Fruit fly (Drosophila melanogaster) whole organism, embryonic: ENCODE measurements around the gene CG43230.
A peak's percentile ranks its signal among the peaks of the same experiment; 100 is the strongest.

ENCODE experiments used
- Adf1 ChIP-seq: fragments of 200-800 bp; sonication (Bioruptor generic); IDR thresholded peaks from 2 replicates; pipeline ENCODE4 v1.3.6; 2022; ENCODE audit warnings: missing biosample characterization, missing genetic modification characterization
- Blimp-1 ChIP-seq: fragments of 200-800 bp; sonication (Bioruptor generic); optimal IDR thresholded peaks from 3 replicates; lab custom pipeline; 2018; ENCODE audit warnings: missing biosample characterization, missing genetic modification characterization, mild to moderate bottlenecking, moderate library complexity, missing genetic modification reagents
- CG11695 ChIP-seq: fragments of 200-800 bp; sonication (Bioruptor generic); IDR thresholded peaks from 3 replicates; pipeline ENCODE4 v1.3.6; 2022; ENCODE audit warnings: missing biosample characterization, missing genetic modification characterization
- CG12299 ChIP-seq: fragments of 200-800 bp; sonication (Bioruptor generic); optimal IDR thresholded peaks from 2 replicates; lab custom pipeline; 2018; ENCODE audit warnings: missing biosample characterization, mild to moderate bottlenecking, missing genetic modification characterization
- CG18619 ChIP-seq: fragments of 200-800 bp; sonication (Bioruptor generic); optimal IDR thresholded peaks from 3 replicates; lab custom pipeline; 2017; ENCODE audit warnings: missing biosample characterization, mild to moderate bottlenecking, missing genetic modification characterization
- CG2202 ChIP-seq: fragments of 200-800 bp; sonication (Bioruptor generic); optimal IDR thresholded peaks from 2 replicates; lab custom pipeline; 2018; ENCODE audit warnings: missing biosample characterization, mild to moderate bottlenecking, missing genetic modification characterization
- CG31224 ChIP-seq: fragments of 200-800 bp; sonication (Bioruptor generic); IDR thresholded peaks from 2 replicates; pipeline ENCODE4 v1.3.6; 2022; ENCODE audit warnings: missing biosample characterization, missing genetic modification characterization
- CG34422 ChIP-seq: fragments of 200-800 bp; sonication (Bioruptor generic); IDR thresholded peaks from 3 replicates; pipeline ENCODE4 v1.3.6; 2022; ENCODE audit warnings: missing biosample characterization, missing genetic modification characterization
- CG4617 ChIP-seq: fragments of 200-800 bp; sonication (Bioruptor generic); optimal IDR thresholded peaks from 3 replicates; lab custom pipeline; 2016; ENCODE audit warnings: missing biosample characterization, missing genetic modification characterization, borderline replicate concordance
- CG5245 ChIP-seq: fragments of 200-800 bp; sonication (Bioruptor generic); optimal IDR thresholded peaks from 3 replicates; lab custom pipeline; 2016; ENCODE audit warnings: missing biosample characterization, missing genetic modification characterization
- CG6254 ChIP-seq: fragments of 200-800 bp; sonication (Bioruptor generic); optimal IDR thresholded peaks from 3 replicates; lab custom pipeline; 2017; ENCODE audit warnings: mild to moderate bottlenecking, missing biosample characterization, missing genetic modification reagents, missing genetic modification characterization
- CG7928 ChIP-seq: fragments of 200-800 bp; sonication (Bioruptor generic); optimal IDR thresholded peaks from 2 replicates; lab custom pipeline; 2017; ENCODE audit warnings: missing biosample characterization, mild to moderate bottlenecking, missing genetic modification characterization
- Camta ChIP-seq: fragments of 200-800 bp; sonication (Bioruptor generic); optimal IDR thresholded peaks from 2 replicates; lab custom pipeline; 2016; ENCODE audit warnings: missing biosample characterization, missing genetic modification characterization
- D19A ChIP-seq: fragments of 200-800 bp; optimal IDR thresholded peaks from 3 replicates; lab custom pipeline; 2019; ENCODE audit warnings: missing biosample characterization, mild to moderate bottlenecking, missing genetic modification characterization, moderate library complexity
- Dbx ChIP-seq: fragments of 200-800 bp; sonication (Bioruptor generic); IDR thresholded peaks from 3 replicates; pipeline ENCODE4 v1.3.6; 2022; ENCODE audit warnings: missing biosample characterization, missing genetic modification characterization
- Deaf1 ChIP-seq: fragments of 200-800 bp; optimal IDR thresholded peaks from 3 replicates; lab custom pipeline; 2019; ENCODE audit warnings: missing biosample characterization, mild to moderate bottlenecking, missing genetic modification characterization, moderate library complexity
- Dip3 ChIP-seq: fragments of 200-800 bp; sonication (Bioruptor generic); optimal IDR thresholded peaks from 3 replicates; lab custom pipeline; 2016; ENCODE audit warnings: missing biosample characterization, missing genetic modification characterization
- Dll ChIP-seq: fragments of 200-800 bp; sonication (Bioruptor generic); IDR thresholded peaks from 4 replicates; pipeline ENCODE4 v1.3.6; 2022; ENCODE audit warnings: missing biosample characterization, missing genetic modification characterization; ENCODE audit not compliant: partially characterized antibody
- Dp ChIP-seq: fragments of 200-800 bp; sonication (Bioruptor generic); optimal IDR thresholded peaks from 2 replicates; lab custom pipeline; 2018; ENCODE audit warnings: missing biosample characterization, mild to moderate bottlenecking, missing genetic modification characterization, moderate library complexity
- E2f2 ChIP-seq: fragments of 200-800 bp; sonication (Bioruptor generic); IDR thresholded peaks from 2 replicates; pipeline ENCODE4 v1.3.6; 2022; ENCODE audit warnings: missing biosample characterization, missing genetic modification characterization
- HLH3B ChIP-seq: fragments of 200-800 bp; sonication (Bioruptor generic); IDR thresholded peaks from 2 replicates; pipeline ENCODE4 v1.3.6; 2022; ENCODE audit warnings: missing biosample characterization, missing genetic modification characterization
- Lim3 ChIP-seq: fragments of 200-800 bp; sonication (Bioruptor generic); IDR thresholded peaks from 2 replicates; pipeline ENCODE4 v1.3.6; 2022; ENCODE audit warnings: missing biosample characterization, missing genetic modification characterization
- Oli ChIP-seq: fragments of 200-800 bp; sonication (Bioruptor generic); optimal IDR thresholded peaks from 2 replicates; lab custom pipeline; 2018; ENCODE audit warnings: missing biosample characterization, mild to moderate bottlenecking, missing genetic modification characterization, moderate library complexity
- Scr ChIP-seq: fragments of 200-800 bp; sonication (Bioruptor generic); IDR thresholded peaks from 2 replicates; pipeline ENCODE4 v1.3.6; 2022; ENCODE audit warnings: missing biosample characterization, missing genetic modification characterization; ENCODE audit not compliant: partially characterized antibody
- Six4 ChIP-seq: fragments of 200-800 bp; sonication (Bioruptor generic); optimal IDR thresholded peaks from 2 replicates; lab custom pipeline; 2016; ENCODE audit warnings: missing biosample characterization, missing genetic modification characterization
- YL-1 ChIP-seq: fragments of 200-800 bp; sonication (Bioruptor generic); optimal IDR thresholded peaks from 3 replicates; lab custom pipeline; 2017; ENCODE audit warnings: missing biosample characterization, mild to moderate bottlenecking, missing genetic modification characterization
- ase ChIP-seq: fragments of 200-800 bp; sonication (Bioruptor generic); IDR thresholded peaks from 3 replicates; pipeline ENCODE4 v1.3.6; 2022; ENCODE audit warnings: missing biosample characterization, missing genetic modification characterization
- ash1 ChIP-seq: fragments of 200-800 bp; sonication (Bioruptor generic); optimal IDR thresholded peaks from 2 replicates; lab custom pipeline; 2018; ENCODE audit warnings: missing biosample characterization, mild to moderate bottlenecking, missing genetic modification characterization
- bab2 ChIP-seq: fragments of 200-800 bp; sonication (Bioruptor generic); optimal IDR thresholded peaks from 2 replicates; lab custom pipeline; 2016; ENCODE audit warnings: missing biosample characterization, missing genetic modification characterization
- bbx ChIP-seq: fragments of 200-800 bp; sonication (Bioruptor generic); IDR thresholded peaks from 2 replicates; pipeline ENCODE4 v1.3.6; 2022; ENCODE audit warnings: missing biosample characterization, missing genetic modification characterization; ENCODE audit not compliant: partially characterized antibody
- btn ChIP-seq: fragments of 200-800 bp; sonication (Bioruptor generic); optimal IDR thresholded peaks from 2 replicates; lab custom pipeline; 2016; ENCODE audit warnings: missing biosample characterization, missing genetic modification characterization
- cg ChIP-seq: fragments of 200-800 bp; sonication (Bioruptor generic); optimal IDR thresholded peaks from 3 replicates; lab custom pipeline; 2019; ENCODE audit warnings: missing biosample characterization, mild to moderate bottlenecking, missing genetic modification characterization, moderate library complexity
- disco-r ChIP-seq: fragments of 200-800 bp; sonication (Bioruptor generic); optimal IDR thresholded peaks from 2 replicates; lab custom pipeline; 2016; ENCODE audit warnings: missing biosample characterization, missing genetic modification characterization
- dmrt11E ChIP-seq: fragments of 200-800 bp; sonication (Bioruptor generic); optimal IDR thresholded peaks from 3 replicates; lab custom pipeline; 2018; ENCODE audit warnings: missing biosample characterization, mild to moderate bottlenecking, missing genetic modification characterization, moderate library complexity
- dysf ChIP-seq: fragments of 200-800 bp; sonication (Bioruptor generic); IDR thresholded peaks from 3 replicates; pipeline ENCODE4 v1.3.6; 2022; ENCODE audit warnings: missing biosample characterization, missing genetic modification characterization
- eve ChIP-seq, 2 experiments: fragments of >200 bp; optimal IDR thresholded peaks; 2 replicates each; lab custom pipeline; 2017; ENCODE audit warnings: missing biosample characterization in 2 of 2, missing genetic modification characterization in 2 of 2
- eyg ChIP-seq: fragments of 200-800 bp; sonication (Bioruptor generic); optimal IDR thresholded peaks from 3 replicates; lab custom pipeline; 2016; ENCODE audit warnings: missing biosample characterization, missing genetic modification characterization
- fru ChIP-seq: fragments of >200 bp; optimal IDR thresholded peaks from 2 replicates; lab custom pipeline; 2017
- gsb-n ChIP-seq: fragments of 200-800 bp; sonication (Bioruptor generic); optimal IDR thresholded peaks from 3 replicates; lab custom pipeline; 2018; ENCODE audit warnings: missing biosample characterization, mild to moderate bottlenecking, missing genetic modification characterization
- ind ChIP-seq: fragments of 200-800 bp; sonication (Bioruptor generic); optimal IDR thresholded peaks from 3 replicates; lab custom pipeline; 2016; ENCODE audit warnings: missing biosample characterization, missing genetic modification characterization
- ken ChIP-seq: fragments of 200-800 bp; sonication (Bioruptor generic); IDR thresholded peaks from 3 replicates; pipeline ENCODE4 v1.3.6; 2022; ENCODE audit warnings: missing biosample characterization, missing genetic modification characterization
- kni ChIP-seq: fragments of 200-800 bp; sonication (Bioruptor generic); optimal IDR thresholded peaks from 3 replicates; lab custom pipeline; 2017; ENCODE audit warnings: mild to moderate bottlenecking, missing biosample characterization, missing genetic modification reagents, missing genetic modification characterization
- shn ChIP-seq: fragments of 200-800 bp; sonication (Bioruptor generic); optimal IDR thresholded peaks from 3 replicates; lab custom pipeline; 2016; ENCODE audit warnings: missing biosample characterization, missing genetic modification characterization
- tgo ChIP-seq: fragments of 200-800 bp; sonication (Bioruptor generic); IDR thresholded peaks from 3 replicates; pipeline ENCODE4 v1.3.6; 2022; ENCODE audit warnings: missing biosample characterization, missing genetic modification characterization
- tin ChIP-seq: fragments of 200-800 bp; sonication (Bioruptor generic); optimal IDR thresholded peaks from 3 replicates; lab custom pipeline; 2016; ENCODE audit warnings: missing biosample characterization, missing genetic modification characterization
- tio ChIP-seq: fragments of 200-800 bp; sonication (Bioruptor generic); optimal IDR thresholded peaks from 2 replicates; lab custom pipeline; 2017; ENCODE audit warnings: missing biosample characterization, missing genetic modification characterization, inconsistent platforms
- twi ChIP-seq: fragments of 200-800 bp; optimal IDR thresholded peaks from 2 replicates; lab custom pipeline; 2019; ENCODE audit warnings: missing biosample characterization, mild to moderate bottlenecking, missing genetic modification characterization, moderate library complexity
- vnd ChIP-seq: fragments of 200-800 bp; sonication (Bioruptor generic); IDR thresholded peaks from 3 replicates; pipeline ENCODE4 v1.3.6; 2022; ENCODE audit warnings: missing biosample characterization, missing genetic modification characterization; ENCODE audit not compliant: partially characterized antibody
- wor ChIP-seq: fragments of 200-800 bp; sonication (Bioruptor generic); IDR thresholded peaks from 2 replicates; pipeline ENCODE4 v1.3.6; 2022; ENCODE audit warnings: missing biosample characterization, missing genetic modification characterization

CG43230 gene

DNA sequence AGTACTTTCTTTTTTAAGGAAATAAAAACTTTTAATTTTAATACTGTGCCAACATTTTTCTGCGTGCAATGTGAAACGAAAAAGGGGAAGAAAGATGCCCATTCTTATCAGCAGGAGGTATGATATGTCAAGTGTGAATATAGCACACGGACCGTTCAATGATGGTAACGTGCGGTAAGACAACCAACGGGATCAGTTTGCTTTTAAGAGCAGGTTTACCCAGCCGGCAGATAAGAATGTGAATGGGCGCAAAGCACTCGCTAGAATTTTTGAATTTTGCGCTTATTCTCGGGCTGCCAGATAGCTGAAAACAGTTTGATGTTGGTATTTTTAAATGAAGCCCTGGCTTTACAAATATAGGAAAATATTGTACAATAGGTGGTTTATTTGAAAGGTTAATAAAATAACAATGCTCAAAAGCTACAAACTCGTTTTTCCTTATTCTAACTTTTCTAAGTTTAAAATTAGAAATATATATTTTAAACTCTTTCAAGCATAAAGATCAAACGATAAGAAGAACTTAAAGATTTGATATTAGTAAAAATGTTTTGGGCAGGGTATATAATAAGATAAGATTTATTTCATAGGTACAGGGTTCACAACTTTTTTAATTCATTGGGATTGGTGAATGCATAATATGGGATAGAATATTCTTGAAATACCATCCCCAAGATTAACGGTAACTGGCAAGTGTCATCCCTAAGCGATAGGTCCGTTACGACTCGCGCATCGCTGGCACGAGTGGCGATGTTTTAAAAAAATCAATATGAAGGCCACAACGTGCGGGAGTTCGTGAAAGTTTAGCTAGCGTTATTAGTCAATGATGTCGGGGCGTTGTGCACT is 33.4 kb downstream of the CG43230 start, which contains the start of gene dao (continued):
- TF ChIP-seq tgo (GFP tag; lab: Robert Waterston, UW) = no peak
- no peak for TF ChIP-seq CG11695 (GFP tag; lab: Robert Waterston, UW)
- TF ChIP-seq dmrt11E (tag; lab: Kevin White, UChicago) = peak; percentile 31
- TF ChIP-seq bab2 (GFP tag; lab: Kevin White, UChicago) = peak; percentile 44
- TF ChIP-seq dysf = peak; percentile 36; the same call in 1 of the 3 replicates
- TF ChIP-seq CG31224 = no peak; the same call in 1 of the 2 replicates
- peak; percentile 19 for TF ChIP-seq CG18619 (GFP tag; lab: Kevin White, UChicago)
- TF ChIP-seq Dll (GFP tag; lab: Robert Waterston, UW) = peak; percentile 86
- no peak for TF ChIP-seq fru (lab: Kevin White, UChicago)
- TF ChIP-seq Six4 (GFP tag; lab: Kevin White, UChicago) = peak; percentile 8
- no peak for TF ChIP-seq ash1 (GFP tag; lab: Kevin White, UChicago)
- no peak for TF ChIP-seq ken (GFP tag; lab: Robert Waterston, UW)
- peak; percentile 68 for TF ChIP-seq tin (GFP tag; lab: Kevin White, UChicago)
- no peak for TF ChIP-seq wor
- TF ChIP-seq D19A = no peak
- TF ChIP-seq Deaf1 (tag; lab: Kevin White, UChicago) = peak; percentile 22
- TF ChIP-seq CG6254 (GFP tag; lab: Kevin White, UChicago) = no peak
- no peak for TF ChIP-seq disco-r
- peak; percentile 86 for TF ChIP-seq Dp (GFP tag; lab: Kevin White, UChicago)
- TF ChIP-seq Adf1 (GFP tag; lab: Robert Waterston, UW) = no peak
- peak; percentile 28 for TF ChIP-seq Dip3
- TF ChIP-seq Oli (tag; lab: Kevin White, UChicago) = no peak
- peak; percentile 68 for TF ChIP-seq ind (GFP tag; lab: Kevin White, UChicago)
- peak; percentile 23; the same call in 1 of the 2 replicates for TF ChIP-seq HLH3B
- TF ChIP-seq Lim3 (GFP tag; lab: Robert Waterston, UW) = no peak
- TF ChIP-seq eve (GFP tag; optimal IDR thresholded peaks at IDR 0.05; lab: Kevin White, UChicago) = no peak
- TF ChIP-seq ase (GFP tag; lab: Robert Waterston, UW) = peak; percentile 39; the same call in 2 of the 3 replicates
- peak; percentile 70; the same call in 1 of the 3 replicates for TF ChIP-seq Dbx (GFP tag; lab: Robert Waterston, UW)
- no peak for TF ChIP-seq CG2202 (tag; lab: Kevin White, UChicago)
- peak; percentile 11 for TF ChIP-seq CG12299 (tag; lab: Kevin White, UChicago)
- peak; percentile 62; the same call in 2 of the 3 replicates for TF ChIP-seq CG34422 (GFP tag; lab: Robert Waterston, UW)
- peak; percentile 90 for TF ChIP-seq E2f2 (GFP tag; lab: Robert Waterston, UW)
- no peak for TF ChIP-seq twi (tag; lab: Kevin White, UChicago)
- TF ChIP-seq CG4617 (GFP tag; lab: Kevin White, UChicago) = no peak
- TF ChIP-seq CG5245 (GFP tag; lab: Kevin White, UChicago) = peak; percentile 12
- TF ChIP-seq Camta (GFP tag; lab: Kevin White, UChicago) = peak; percentile 18
- TF ChIP-seq gsb-n (tag; lab: Kevin White, UChicago) = no peak
- TF ChIP-seq Blimp-1 (GFP tag; lab: Kevin White, UChicago) = peak; percentile 35
- TF ChIP-seq YL-1 (GFP tag; lab: Kevin White, UChicago) = no peak
- TF ChIP-seq tio (GFP tag; lab: Kevin White, UChicago) = peak; percentile 64
- TF ChIP-seq kni = no peak
- no peak for TF ChIP-seq cg (GFP tag; lab: Kevin White, UChicago)
- no peak for TF ChIP-seq btn (GFP tag; lab: Kevin White, UChicago)
- TF ChIP-seq Scr (GFP tag; lab: Robert Waterston, UW) = peak; percentile 80
- TF ChIP-seq shn (GFP tag; lab: Kevin White, UChicago) = peak; percentile 36
- TF ChIP-seq bbx (GFP tag; lab: Robert Waterston, UW) = peak; percentile 78
- no peak for TF ChIP-seq eyg (GFP tag; lab: Kevin White, UChicago)
- TF ChIP-seq vnd (GFP tag; lab: Robert Waterston, UW) = peak; percentile 67
- peak; percentile 80 for TF ChIP-seq CG7928 (GFP tag; lab: Kevin White, UChicago)
